Worm (Caenorhabditis elegans) whole organism, young adult: Measurements from ENCODE around the gene nhr-187.

ENCODE experiments used
- F10E7.11 ChIP-seq: sonication (generic microtip); optimal IDR thresholded peaks from 2 replicates; lab custom pipeline; 2017; ENCODE audit warnings: mild to moderate bottlenecking, missing genetic modification characterization, moderate library complexity, missing compliant biosample characterization
- F23B12.7 ChIP-seq: sonication (generic microtip); optimal IDR thresholded peaks from 2 replicates; lab custom pipeline; 2017; ENCODE audit warnings: missing genetic modification characterization, mild to moderate bottlenecking, missing compliant biosample characterization, antibody characterized with exemption, moderate library complexity; ENCODE audit not compliant: insufficient read depth
- K11D2.4 ChIP-seq: fragments of 200-800 bp; sonication (Bioruptor generic); IDR thresholded peaks from 2 replicates; pipeline ENCODE4 v1.3.6; 2022; ENCODE audit warnings: missing genetic modification reagents, missing genetic modification characterization, missing compliant biosample characterization
- T26A5.8 ChIP-seq: sonication (generic microtip); optimal IDR thresholded peaks from 2 replicates; lab custom pipeline; 2016; ENCODE audit warnings: missing genetic modification characterization, missing compliant biosample characterization
- akir-1 ChIP-seq: fragments of 200-800 bp; sonication (Bioruptor generic); optimal IDR thresholded peaks from 2 replicates; lab custom pipeline; 2018; ENCODE audit warnings: mild to moderate bottlenecking, missing genetic modification characterization, moderate library complexity, missing compliant biosample characterization
- aptf-2 ChIP-seq: fragments of 200-800 bp; sonication (Bioruptor generic); conservative IDR thresholded peaks from 2 replicates; pipeline ENCODE4 v1.3.6; 2022; ENCODE audit warnings: missing genetic modification reagents, missing genetic modification characterization, missing compliant biosample characterization
- attf-3 ChIP-seq: fragments of 200-800 bp; sonication (Bioruptor generic); conservative IDR thresholded peaks from 2 replicates; pipeline ENCODE4 v1.3.6; 2022; ENCODE audit warnings: missing genetic modification reagents, missing genetic modification characterization, missing compliant biosample characterization
- ccch-3 ChIP-seq: fragments of 200-800 bp; sonication (Bioruptor generic); optimal IDR thresholded peaks from 2 replicates; lab custom pipeline; 2018; ENCODE audit warnings: mild to moderate bottlenecking, missing genetic modification characterization, missing compliant biosample characterization
- ceh-91 ChIP-seq: fragments of 200-800 bp; sonication (Bioruptor generic); IDR thresholded peaks from 2 replicates; pipeline ENCODE4 v1.3.6; 2022; ENCODE audit warnings: missing genetic modification reagents, missing genetic modification characterization, missing compliant biosample characterization
- dpff-1 ChIP-seq: sonication (generic microtip); optimal IDR thresholded peaks from 2 replicates; lab custom pipeline; 2017; ENCODE audit warnings: mild to moderate bottlenecking, missing genetic modification characterization, missing compliant biosample characterization
- efl-1 ChIP-seq: fragments of 150-350 bp; optimal IDR thresholded peaks from 2 replicates; lab custom pipeline; 2014; ENCODE audit warnings: missing biosample characterization, missing genetic modification reagents, missing genetic modification characterization
- egl-44 ChIP-seq: fragments of 200-800 bp; sonication (Bioruptor generic); IDR thresholded peaks from 2 replicates; pipeline ENCODE4 v1.3.6; 2022; ENCODE audit warnings: missing genetic modification reagents, missing genetic modification characterization, missing compliant biosample characterization
- egrh-3 ChIP-seq: fragments of 200-800 bp; sonication (Bioruptor generic); IDR thresholded peaks from 2 replicates; pipeline ENCODE4 v1.3.6; 2022; ENCODE audit warnings: missing genetic modification reagents, missing genetic modification characterization, missing compliant biosample characterization
- ekl-4 ChIP-seq: fragments of 200-800 bp; sonication (Bioruptor generic); IDR thresholded peaks from 2 replicates; pipeline ENCODE4 v1.3.6; 2022; ENCODE audit warnings: missing genetic modification reagents, missing genetic modification characterization, missing compliant biosample characterization
- ets-4 ChIP-seq: fragments of 200-800 bp; sonication (Bioruptor generic); optimal IDR thresholded peaks from 2 replicates; lab custom pipeline; 2018; ENCODE audit warnings: mild to moderate bottlenecking, missing genetic modification characterization, missing compliant biosample characterization
- him-1 ChIP-seq: sonication (generic microtip); optimal IDR thresholded peaks from 2 replicates; lab custom pipeline; 2016; ENCODE audit warnings: missing genotype, missing genetic modification reagents, missing genetic modification characterization, missing compliant biosample characterization
- hlh-12 ChIP-seq: sonication (generic microtip); optimal IDR thresholded peaks from 2 replicates; lab custom pipeline; 2016; ENCODE audit warnings: missing genetic modification characterization, missing compliant biosample characterization
- hsf-1 ChIP-seq: fragments of 200-800 bp; sonication (Bioruptor generic); IDR thresholded peaks from 2 replicates; pipeline ENCODE4 v1.3.6; 2022; ENCODE audit warnings: missing genetic modification reagents, missing genetic modification characterization, missing compliant biosample characterization
- lin-35 ChIP-seq, 3 experiments: fragments of 150-350 bp in 2 of 3; sonication (generic microtip) in 1 of 3; optimal IDR thresholded peaks; 2 replicates each; lab custom pipeline; 2014 to 2018; ENCODE audit warnings: missing biosample characterization in 3 of 3, missing genetic modification characterization in 3 of 3, missing genetic modification reagents in 3 of 3
- madf-10 ChIP-seq: sonication (generic microtip); optimal IDR thresholded peaks from 2 replicates; lab custom pipeline; 2016; ENCODE audit warnings: mild to moderate bottlenecking, missing genetic modification characterization, missing compliant biosample characterization
- madf-3 ChIP-seq: fragments of 200-800 bp; sonication (Bioruptor generic); IDR thresholded peaks from 2 replicates; pipeline ENCODE4 v1.3.6; 2022; ENCODE audit warnings: missing genetic modification reagents, missing genetic modification characterization, missing compliant biosample characterization
- madf-6 ChIP-seq: fragments of 200-800 bp; sonication (Bioruptor generic); IDR thresholded peaks from 2 replicates; pipeline ENCODE4 v1.3.6; 2022; ENCODE audit warnings: missing genetic modification reagents, missing genetic modification characterization, missing compliant biosample characterization
- madf-8 ChIP-seq: fragments of 200-800 bp; sonication (Bioruptor generic); conservative IDR thresholded peaks from 2 replicates; pipeline ENCODE4 v1.3.6; 2022; ENCODE audit warnings: missing genetic modification reagents, missing genetic modification characterization, missing compliant biosample characterization
- mel-28 ChIP-seq: sonication (generic microtip); optimal IDR thresholded peaks from 2 replicates; lab custom pipeline; 2016; ENCODE audit warnings: borderline replicate concordance, mild to moderate bottlenecking, missing genetic modification characterization, missing compliant biosample characterization
- mes-4 ChIP-seq: sonication (generic microtip); optimal IDR thresholded peaks from 2 replicates; lab custom pipeline; 2016; ENCODE audit warnings: missing genotype, missing genetic modification characterization, missing compliant biosample characterization
- nfya-2 ChIP-seq: fragments of 200-800 bp; sonication (Bioruptor generic); IDR thresholded peaks from 2 replicates; pipeline ENCODE4 v1.3.6; 2022; ENCODE audit warnings: missing genetic modification reagents, missing genetic modification characterization, missing compliant biosample characterization
- nhr-27 ChIP-seq: fragments of 200-800 bp; sonication (Bioruptor generic); optimal IDR thresholded peaks from 2 replicates; lab custom pipeline; 2018; ENCODE audit warnings: mild to moderate bottlenecking, missing genetic modification characterization, moderate library complexity, missing compliant biosample characterization
- pha-4 ChIP-seq: fragments of 150-350 bp; sonication (generic microtip); optimal IDR thresholded peaks from 2 replicates; lab custom pipeline; 2014; ENCODE audit warnings: missing biosample characterization, missing genetic modification reagents, missing genetic modification characterization
- rpc-1 ChIP-seq, 2 experiments: fragments of 150-350 bp in 1 of 2; sonication (generic microtip) in 1 of 2; optimal IDR thresholded peaks; 2 replicates each; lab custom pipeline; 2014 to 2018; ENCODE audit warnings: missing biosample characterization in 1 of 2, missing genetic modification characterization in 1 of 2, missing genetic modification reagents in 1 of 2, missing genotype in 1 of 2
- sdz-38 ChIP-seq: sonication (generic microtip); optimal IDR thresholded peaks from 2 replicates; lab custom pipeline; 2016; ENCODE audit warnings: missing genotype, missing genetic modification characterization, missing compliant biosample characterization
- snpc-1.3 ChIP-seq: sonication (generic microtip); optimal IDR thresholded peaks from 2 replicates; lab custom pipeline; 2017; ENCODE audit warnings: missing genetic modification characterization, mild to moderate bottlenecking, missing compliant biosample characterization, antibody characterized with exemption, moderate library complexity, missing genotype, missing genetic modification reagents; ENCODE audit not compliant: insufficient read depth
- somi-1 ChIP-seq: fragments of 200-800 bp; sonication (Bioruptor generic); optimal IDR thresholded peaks from 2 replicates; lab custom pipeline; 2018; ENCODE audit warnings: mild to moderate bottlenecking, missing genetic modification characterization, missing compliant biosample characterization
- unc-130 ChIP-seq: sonication (generic microtip); optimal IDR thresholded peaks from 2 replicates; lab custom pipeline; 2016; ENCODE audit warnings: missing genetic modification reagents, missing genetic modification characterization, missing compliant biosample characterization
- ztf-18 ChIP-seq: sonication (generic microtip); optimal IDR thresholded peaks from 2 replicates; lab custom pipeline; 2016; ENCODE audit warnings: missing genotype, mild to moderate bottlenecking, missing genetic modification characterization, missing compliant biosample characterization
- ztf-25 ChIP-seq: fragments of 200-800 bp; sonication (Bioruptor generic); IDR thresholded peaks from 2 replicates; pipeline ENCODE4 v1.3.6; 2022; ENCODE audit warnings: missing genetic modification reagents, missing genetic modification characterization, missing compliant biosample characterization
- ztf-26 ChIP-seq: sonication (generic microtip); optimal IDR thresholded peaks from 2 replicates; lab custom pipeline; 2017; ENCODE audit warnings: missing genetic modification characterization, missing compliant biosample characterization

Gene nhr-187

ce11 chrV:3832103-3832502 lies 30.6 kb downstream of the nhr-187 start:
- no peak for TF ChIP-seq nhr-27
- TF ChIP-seq mel-28 (tag; lab: Kevin White, UChicago): no peak
- TF ChIP-seq egl-44: no peak
- TF ChIP-seq ets-4: no peak
- no peak for TF ChIP-seq ekl-4 (GFP tag; lab: Robert Waterston, UW)
- no peak for TF ChIP-seq dpff-1 (tag; lab: Kevin White, UChicago)
- no peak for TF ChIP-seq madf-10 (tag; lab: Kevin White, UChicago)
- TF ChIP-seq efl-1 (GFP tag; lab: Kevin White, UChicago): no peak

- TF ChIP-seq ccch-3 (GFP tag; lab: Kevin White, UChicago) (no peak), hsf-1 (GFP tag; lab: Robert Waterston, UW) (no peak), madf-6 (GFP tag; lab: Robert Waterston, UW) (no peak), pha-4 (tag; lab: Kevin White, UChicago) (no peak), somi-1 (GFP tag; lab: Kevin White, UChicago) (no peak), akir-1 (GFP tag; lab: Kevin White, UChicago) (no peak), rpc-1 (optimal IDR thresholded peaks at IDR 0.05; lab: Kevin White, UChicago) (no peak), rpc-1 (tag; optimal IDR thresholded peaks at IDR 0.05; lab: Kevin White, UChicago) (no peak), ztf-26 (no peak), F23B12.7 (tag; lab: Kevin White, UChicago) (no peak), ztf-18 (tag; lab: Kevin White, UChicago) (no peak), madf-3 (GFP tag; lab: Robert Waterston, UW) (no peak), ceh-91 (GFP tag; lab: Robert Waterston, UW) (no peak), sdz-38 (no peak), egrh-3 (GFP tag; lab: Robert Waterston, UW) (no peak), F10E7.11 (no peak)
Observed at ce11 chrV:3831616-3832015, 31.1 kb downstream of the nhr-187 start, which contains the start of gene H10D18.5. TSS of gene H10D18.5 (minus strand) at chrV:3831716.

- TF ChIP-seq mes-4 (no peak), ceh-91 (GFP tag; lab: Robert Waterston, UW) (no peak), lin-35 (GFP tag; optimal IDR thresholded peaks at IDR 0.05; lab: Kevin White, UChicago) (no peak), K11D2.4 (GFP tag; lab: Robert Waterston, UW) (no peak), hlh-12 (tag; lab: Kevin White, UChicago) (no peak), madf-3 (GFP tag; lab: Robert Waterston, UW) (no peak), snpc-1.3 (tag; lab: Kevin White, UChicago) (no peak), madf-10 (tag; lab: Kevin White, UChicago) (no peak), pha-4 (tag; lab: Kevin White, UChicago) (no peak), madf-8 (GFP tag; lab: Robert Waterston, UW) (no peak), efl-1 (GFP tag; lab: Kevin White, UChicago) (no peak), nfya-2 (no peak), T26A5.8 (tag; lab: Kevin White, UChicago) (no peak), F10E7.11 (no peak), him-1 (no peak), attf-3 (GFP tag; lab: Robert Waterston, UW) (no peak), unc-130 (GFP tag; lab: Kevin White, UChicago) (no peak), aptf-2 (GFP tag; lab: Robert Waterston, UW) (no peak), ztf-25 (GFP tag; lab: Robert Waterston, UW) (no peak)
Observed at ce11 chrV:3825190-3825589, 37.6 kb downstream of the nhr-187 start.
